Worm (Caenorhabditis elegans) whole organism, young adult: Measurements from ENCODE around the gene F35D2.1.

Experiments
- C17E4.6 ChIP-seq: fragments of 200-800 bp; sonication (Bioruptor generic); IDR thresholded peaks from 2 replicates; pipeline ENCODE4 v1.3.6; 2022; ENCODE audit warnings: missing genetic modification reagents, missing genetic modification characterization, missing compliant biosample characterization
- F33H1.4 ChIP-seq: fragments of 200-800 bp; sonication (Bioruptor generic); IDR thresholded peaks from 2 replicates; pipeline ENCODE4 v1.3.6; 2022; ENCODE audit warnings: missing genetic modification reagents, missing genetic modification characterization, missing compliant biosample characterization
- F55B11.4 ChIP-seq: sonication (generic microtip); optimal IDR thresholded peaks from 2 replicates; lab custom pipeline; 2016; ENCODE audit warnings: missing compliant biosample characterization, missing genetic modification characterization, borderline replicate concordance; ENCODE audit not compliant: insufficient read depth
- F57A8.1 ChIP-seq: fragments of 200-800 bp; sonication (Bioruptor generic); optimal IDR thresholded peaks from 2 replicates; lab custom pipeline; 2018; ENCODE audit warnings: mild to moderate bottlenecking, missing genetic modification characterization, moderate library complexity, missing compliant biosample characterization
- K12H6.12 ChIP-seq: fragments of 200-800 bp; sonication (Bioruptor generic); optimal IDR thresholded peaks from 2 replicates; lab custom pipeline; 2018; ENCODE audit warnings: mild to moderate bottlenecking, missing genetic modification characterization, missing compliant biosample characterization
- Y53F4B.3 ChIP-seq: fragments of 200-800 bp; sonication (Bioruptor generic); IDR thresholded peaks from 2 replicates; pipeline ENCODE4 v1.3.6; 2022; ENCODE audit warnings: missing genetic modification reagents, missing genetic modification characterization, missing compliant biosample characterization
- Y95B8A.8 ChIP-seq: fragments of 200-800 bp; sonication (Bioruptor generic); IDR thresholded peaks from 2 replicates; pipeline ENCODE4 v1.3.6; 2022; ENCODE audit warnings: missing genetic modification reagents, missing genetic modification characterization, missing compliant biosample characterization
- ama-1 ChIP-seq, 3 experiments: fragments of 150-350 bp in 1 of 3; sonication (generic microtip) in 2 of 3; optimal IDR thresholded peaks; 2 replicates each; lab custom pipeline; 2014 to 2018; ENCODE audit warnings: missing biosample characterization in 2 of 3, missing genetic modification characterization in 2 of 3, missing genetic modification reagents in 2 of 3
- cebp-1 ChIP-seq, 2 experiments: fragments of 200-800 bp in 1 of 2; sonication (Bioruptor generic) in 1 of 2; sonication (generic microtip) in 1 of 2; IDR thresholded peaks in 1 of 2; optimal IDR thresholded peaks in 1 of 2; 2 replicates each; pipeline versions ENCODE4 v1.3.6 to Lab custom; 2017 to 2022; ENCODE audit warnings: missing compliant biosample characterization in 2 of 2, missing genetic modification characterization in 2 of 2, mild to moderate bottlenecking in 1 of 2, missing genetic modification reagents in 1 of 2, moderate library complexity in 1 of 2
- ceh-91 ChIP-seq: fragments of 200-800 bp; sonication (Bioruptor generic); IDR thresholded peaks from 2 replicates; pipeline ENCODE4 v1.3.6; 2022; ENCODE audit warnings: missing genetic modification reagents, missing genetic modification characterization, missing compliant biosample characterization
- chd-7 ChIP-seq: sonication (generic microtip); optimal IDR thresholded peaks from 2 replicates; lab custom pipeline; 2016; ENCODE audit warnings: mild to moderate bottlenecking, missing genetic modification characterization, moderate library complexity, missing compliant biosample characterization
- die-1 ChIP-seq: sonication (generic microtip); optimal IDR thresholded peaks from 2 replicates; lab custom pipeline; 2016; ENCODE audit warnings: missing genotype, mild to moderate bottlenecking, missing genetic modification characterization, missing compliant biosample characterization
- dpff-1 ChIP-seq: sonication (generic microtip); optimal IDR thresholded peaks from 2 replicates; lab custom pipeline; 2017; ENCODE audit warnings: mild to moderate bottlenecking, missing genetic modification characterization, missing compliant biosample characterization
- efl-1 ChIP-seq: fragments of 150-350 bp; optimal IDR thresholded peaks from 2 replicates; lab custom pipeline; 2014; ENCODE audit warnings: missing biosample characterization, missing genetic modification reagents, missing genetic modification characterization
- egl-18 ChIP-seq: fragments of 200-800 bp; sonication (Bioruptor generic); IDR thresholded peaks from 2 replicates; pipeline ENCODE4 v1.3.6; 2022; ENCODE audit warnings: missing genetic modification reagents, missing genetic modification characterization, missing compliant biosample characterization
- hmg-1.2 ChIP-seq: fragments of 200-800 bp; sonication (Bioruptor generic); IDR thresholded peaks from 2 replicates; pipeline ENCODE4 v1.3.6; 2022; ENCODE audit warnings: missing genetic modification reagents, missing genetic modification characterization, missing compliant biosample characterization
- hmg-20 ChIP-seq: fragments of 200-800 bp; sonication (Bioruptor generic); IDR thresholded peaks from 2 replicates; pipeline ENCODE4 v1.3.6; 2022; ENCODE audit warnings: missing genetic modification reagents, missing genetic modification characterization, missing compliant biosample characterization
- lin-35 ChIP-seq, 3 experiments: fragments of 150-350 bp in 2 of 3; sonication (generic microtip) in 1 of 3; optimal IDR thresholded peaks; 2 replicates each; lab custom pipeline; 2014 to 2018; ENCODE audit warnings: missing biosample characterization in 3 of 3, missing genetic modification characterization in 3 of 3, missing genetic modification reagents in 3 of 3
- lir-1 ChIP-seq: fragments of 200-800 bp; sonication (Bioruptor generic); conservative IDR thresholded peaks from 2 replicates; pipeline ENCODE4 v1.3.6; 2022; ENCODE audit warnings: missing genetic modification reagents, missing genetic modification characterization, missing compliant biosample characterization
- lsl-1 ChIP-seq: fragments of 200-800 bp; sonication (Bioruptor generic); optimal IDR thresholded peaks from 2 replicates; lab custom pipeline; 2018; ENCODE audit warnings: mild to moderate bottlenecking, missing genetic modification characterization, moderate library complexity, missing compliant biosample characterization
- madf-3 ChIP-seq: fragments of 200-800 bp; sonication (Bioruptor generic); IDR thresholded peaks from 2 replicates; pipeline ENCODE4 v1.3.6; 2022; ENCODE audit warnings: missing genetic modification reagents, missing genetic modification characterization, missing compliant biosample characterization
- madf-6 ChIP-seq: fragments of 200-800 bp; sonication (Bioruptor generic); IDR thresholded peaks from 2 replicates; pipeline ENCODE4 v1.3.6; 2022; ENCODE audit warnings: missing genetic modification reagents, missing genetic modification characterization, missing compliant biosample characterization
- nfya-1 ChIP-seq: sonication (generic microtip); optimal IDR thresholded peaks from 2 replicates; lab custom pipeline; 2017; ENCODE audit warnings: antibody characterized with exemption, missing compliant biosample characterization, missing genetic modification characterization, borderline replicate concordance; ENCODE audit not compliant: insufficient read depth
- nhr-90 ChIP-seq: sonication (generic microtip); optimal IDR thresholded peaks from 2 replicates; lab custom pipeline; 2016; ENCODE audit warnings: missing genotype, mild to moderate bottlenecking, missing genetic modification characterization, missing compliant biosample characterization
- snpc-1.3 ChIP-seq: sonication (generic microtip); optimal IDR thresholded peaks from 2 replicates; lab custom pipeline; 2017; ENCODE audit warnings: missing genetic modification characterization, mild to moderate bottlenecking, missing compliant biosample characterization, antibody characterized with exemption, moderate library complexity, missing genotype, missing genetic modification reagents; ENCODE audit not compliant: insufficient read depth
- snpc-3.4 ChIP-seq: sonication (generic microtip); optimal IDR thresholded peaks from 2 replicates; lab custom pipeline; 2017; ENCODE audit warnings: missing genetic modification characterization, mild to moderate bottlenecking, missing compliant biosample characterization, antibody characterized with exemption, moderate library complexity, missing genotype, missing genetic modification reagents
- sptf-2 ChIP-seq: fragments of 200-800 bp; sonication (Bioruptor generic); optimal IDR thresholded peaks from 2 replicates; lab custom pipeline; 2018; ENCODE audit warnings: mild to moderate bottlenecking, missing genetic modification characterization, missing compliant biosample characterization
- tbx-9 ChIP-seq: sonication (generic microtip); optimal IDR thresholded peaks from 2 replicates; lab custom pipeline; 2016; ENCODE audit warnings: borderline replicate concordance, missing genetic modification characterization, inconsistent platforms, missing compliant biosample characterization
- tlf-1 ChIP-seq: fragments of 200-800 bp; sonication (Bioruptor generic); optimal IDR thresholded peaks from 2 replicates; lab custom pipeline; 2018; ENCODE audit warnings: mild to moderate bottlenecking, missing genetic modification characterization, missing compliant biosample characterization

The F35D2.1 gene

DNA sequence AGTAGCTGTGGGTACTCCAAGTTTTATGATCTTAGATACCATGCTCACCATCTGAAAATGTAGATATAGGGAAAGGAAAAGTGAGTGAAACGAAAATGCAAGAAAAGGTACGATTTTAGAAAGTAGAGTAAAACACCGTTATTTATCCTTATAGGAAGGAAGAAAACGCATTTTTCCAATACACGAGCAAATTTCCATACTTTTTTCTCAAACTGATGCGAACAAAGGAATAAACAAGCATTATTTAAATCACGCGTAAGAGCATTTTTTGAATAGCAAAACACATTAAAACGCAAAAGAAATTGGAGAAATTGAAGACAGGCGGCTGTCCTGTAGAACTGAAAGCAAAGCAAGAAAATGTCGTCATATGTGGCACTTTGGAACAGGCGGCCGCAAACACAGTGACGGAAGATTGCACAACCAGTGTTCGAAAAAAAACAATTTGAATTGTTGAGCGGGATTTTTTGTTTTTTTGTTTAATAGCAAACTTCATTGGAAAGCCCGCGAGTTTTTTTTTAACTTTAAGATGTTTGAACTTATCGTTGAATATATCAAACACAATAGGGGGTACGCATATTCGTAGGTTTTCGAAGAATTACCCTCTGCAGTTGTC, 23.1 kb downstream of the F35D2.1 start, which contains the start of gene pgam-5 (continued):
- TF ChIP-seq lir-1 (no peak), F33H1.4 (GFP tag; lab: Robert Waterston, UW) (peak; percentile 49; the same call in 1 of the 2 replicates), ceh-91 (GFP tag; lab: Robert Waterston, UW) (peak; percentile 71; the same call in 1 of the 2 replicates), madf-6 (GFP tag; lab: Robert Waterston, UW) (peak; percentile 93), hmg-1.2 (peak; percentile 37; the same call in 1 of the 2 replicates), lsl-1 (GFP tag; lab: Kevin White, UChicago) (peak; percentile 58), efl-1 (peak; percentile 81), snpc-3.4 (tag; lab: Kevin White, UChicago) (peak; percentile 64)
- TF ChIP-seq, all 124 proteins: peak for 21

DNA sequence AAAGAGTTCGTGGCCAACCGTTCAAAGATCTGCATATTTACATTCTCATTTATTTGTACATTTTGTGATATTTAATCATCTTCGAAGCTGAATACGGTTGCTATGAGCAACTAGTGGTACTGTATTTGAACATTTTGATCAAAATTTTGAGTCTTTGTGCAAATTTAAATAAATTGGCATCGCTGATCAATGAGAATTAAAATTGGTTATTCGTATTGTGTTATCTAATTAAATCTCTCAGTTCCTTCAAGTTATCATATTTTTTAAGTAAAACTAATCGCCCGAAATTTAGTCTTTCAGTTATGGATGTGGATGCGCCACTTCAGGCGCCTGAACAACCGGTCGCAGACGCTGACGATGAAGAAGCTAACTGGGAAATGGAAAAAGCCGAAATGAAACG, 23.6 kb downstream of the F35D2.1 start, which contains the start of gene npp-21:
Gene npp-21, plus strand, starts transcription at position 301 of the 400 bp plus-strand sequence.
- no peak for TF ChIP-seq ama-1 (optimal IDR thresholded peaks at IDR 0.05; lab: Kevin White, UChicago)
- no peak for TF ChIP-seq ama-1 (GFP tag; optimal IDR thresholded peaks at IDR 0.05; lab: Kevin White, UChicago)
- TF ChIP-seq dpff-1 (tag; lab: Kevin White, UChicago), result no peak
- no peak for TF ChIP-seq Y95B8A.8 (GFP tag; lab: Robert Waterston, UW)
- no peak for TF ChIP-seq F55B11.4
- TF ChIP-seq snpc-1.3 (tag; lab: Kevin White, UChicago), result no peak
- TF ChIP-seq hmg-20, result no peak
- no peak for TF ChIP-seq Y53F4B.3
- TF ChIP-seq lin-35 (GFP tag; optimal IDR thresholded peaks at IDR 0.05; lab: Kevin White, UChicago), result no peak
- no peak for TF ChIP-seq K12H6.12 (tag; lab: Kevin White, UChicago)

DNA sequence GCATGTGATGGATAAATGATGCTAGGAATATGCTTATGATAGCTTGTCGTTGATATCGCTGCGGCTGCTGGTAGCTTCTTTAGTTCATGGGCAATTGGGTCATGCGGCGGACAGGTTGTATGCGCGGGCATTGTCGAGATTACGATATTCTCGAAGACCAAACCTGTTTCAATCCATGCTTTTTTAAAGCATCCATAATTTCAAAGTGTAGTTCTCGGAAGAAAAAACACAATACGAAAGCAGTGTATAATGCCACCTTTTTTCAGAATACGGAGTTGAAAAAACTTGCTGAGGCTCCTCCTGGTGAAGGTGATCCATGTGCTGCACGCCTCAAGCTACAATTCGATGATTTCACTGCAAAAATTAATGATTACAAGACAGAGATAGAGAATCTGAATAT, 29.6 kb downstream of the F35D2.1 start, which contains the start of gene osm-8:
Gene osm-8, minus strand, starts transcription at position 101 of the 400 bp plus-strand sequence.
- TF ChIP-seq snpc-1.3 (tag; lab: Kevin White, UChicago), result no peak
- TF ChIP-seq egl-18 (GFP tag; lab: Robert Waterston, UW), result no peak
- TF ChIP-seq F57A8.1 (GFP tag; lab: Kevin White, UChicago), result no peak
- no peak for TF ChIP-seq tlf-1 (GFP tag; lab: Kevin White, UChicago)
- no peak for TF ChIP-seq C17E4.6 (GFP tag; lab: Robert Waterston, UW)
- TF ChIP-seq nhr-90, result no peak
- TF ChIP-seq lsl-1 (GFP tag; lab: Kevin White, UChicago), result no peak
- TF ChIP-seq lir-1, result no peak
- TF ChIP-seq madf-3, result no peak
- no peak for TF ChIP-seq chd-7 (tag; lab: Kevin White, UChicago)

DNA sequence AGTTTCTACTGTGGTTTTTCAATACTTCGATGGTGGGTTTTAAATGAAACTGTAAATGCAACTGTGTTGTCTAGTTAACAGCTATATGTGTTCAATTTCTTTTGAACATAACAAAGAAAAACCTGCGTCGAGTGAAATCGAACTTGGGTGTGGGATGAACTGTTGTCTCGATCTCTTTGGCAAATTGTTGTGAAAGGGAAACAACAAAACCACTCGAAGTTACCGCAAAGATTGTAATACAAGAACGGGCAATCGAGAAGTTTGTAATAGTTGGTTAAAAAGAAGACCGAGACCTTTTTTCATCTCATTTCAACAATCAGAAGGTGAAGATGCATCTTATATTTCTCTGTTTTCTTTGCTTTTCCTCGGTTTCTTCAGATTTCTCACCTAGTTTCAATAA, 32.2 kb downstream of the F35D2.1 start, which contains the start of gene lips-17:
Gene lips-17, plus strand, starts transcription at position 301 of the 400 bp plus-strand sequence.
- TF ChIP-seq F33H1.4 (GFP tag; lab: Robert Waterston, UW) (no peak), die-1 (tag; lab: Kevin White, UChicago) (no peak), tlf-1 (GFP tag; lab: Kevin White, UChicago) (no peak), K12H6.12 (tag; lab: Kevin White, UChicago) (no peak), tbx-9 (no peak), nfya-1 (tag; lab: Kevin White, UChicago) (no peak), egl-18 (GFP tag; lab: Robert Waterston, UW) (no peak), F57A8.1 (GFP tag; lab: Kevin White, UChicago) (no peak), cebp-1 (GFP tag; IDR thresholded peaks at IDR 0.05; lab: Robert Waterston, UW) (no peak), cebp-1 (tag; optimal IDR thresholded peaks at IDR 0.05; lab: Kevin White, UChicago) (no peak), sptf-2 (no peak)
